Fruit fly (Drosophila melanogaster): ENCODE data around the gene kon.

kon gene

DNA sequence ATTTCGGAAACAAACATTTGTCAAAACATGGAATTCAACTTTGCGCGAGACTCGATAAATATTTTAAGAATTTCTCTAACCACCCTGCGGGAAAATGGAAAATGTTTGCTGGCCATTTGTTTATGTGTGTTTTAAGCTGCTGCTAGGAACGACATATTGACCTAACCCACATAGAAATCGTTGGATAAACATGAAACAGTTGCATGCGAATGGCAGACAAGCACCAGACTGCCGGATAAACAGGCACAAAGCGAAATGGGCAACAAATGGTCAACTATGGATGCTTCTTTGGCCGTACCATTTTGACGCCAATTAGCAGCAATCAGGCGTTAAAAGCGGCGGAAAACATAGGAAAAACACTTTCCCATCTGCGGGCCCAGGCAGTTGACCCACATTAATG, 6.9 kb downstream of the kon start (continued):
- TF ChIP-seq gsb-n (tag; optimal IDR thresholded peaks at IDR 0.05): peak; percentile 34
- TF ChIP-seq nmo (GFP tag; optimal IDR thresholded peaks at IDR 0.05): no peak
- TF ChIP-seq CG7357 (GFP tag; IDR thresholded peaks at IDR 0.05): no peak
- no peak for TF ChIP-seq Hmx (GFP tag; optimal IDR thresholded peaks at IDR 0.05)
- no peak for TF ChIP-seq CG12219 (GFP tag; optimal IDR thresholded peaks at IDR 0.05)
- TF ChIP-seq sd (tag; optimal IDR thresholded peaks at IDR 0.05): no peak
- TF ChIP-seq chif (GFP tag; optimal IDR thresholded peaks at IDR 0.05): peak in 1 of 2 experiments; percentile 6
- TF ChIP-seq B-H1 (GFP tag; IDR thresholded peaks at IDR 0.05): no peak
- TF ChIP-seq CG4282 (GFP tag; optimal IDR thresholded peaks at IDR 0.05): no peak
- TF ChIP-seq eyg (GFP tag; optimal IDR thresholded peaks at IDR 0.05): no peak
- TF ChIP-seq tap (tag; optimal IDR thresholded peaks at IDR 0.05): no peak
- no peak for TF ChIP-seq H2.0 (GFP tag; IDR thresholded peaks at IDR 0.05)
- TF ChIP-seq CG10462 (GFP tag; optimal IDR thresholded peaks at IDR 0.05): no peak
- TF ChIP-seq CHES-1-like (GFP tag; optimal IDR thresholded peaks at IDR 0.05): no peak
- peak; percentile 67 for TF ChIP-seq Xrp1 (GFP tag; IDR thresholded peaks at IDR 0.05)
- no peak for TF ChIP-seq lilli (GFP tag; optimal IDR thresholded peaks at IDR 0.05)
- TF ChIP-seq jigr1 (GFP tag; IDR thresholded peaks at IDR 0.05): no peak
- TF ChIP-seq chinmo (GFP tag; IDR thresholded peaks at IDR 0.05; ENCODE audit: partially characterized antibody): no peak
- TF ChIP-seq gcm (GFP tag; optimal IDR thresholded peaks at IDR 0.05): peak; percentile 7
- no peak for TF ChIP-seq CG11085 (GFP tag; IDR thresholded peaks at IDR 0.05)
- no peak for TF ChIP-seq BEAF-32 (GFP tag; optimal IDR thresholded peaks at IDR 0.05)
- no peak for TF ChIP-seq CG8944 (GFP tag; optimal IDR thresholded peaks at IDR 0.05)
- TF ChIP-seq CG6175 (GFP tag; IDR thresholded peaks at IDR 0.05): no peak
- no peak for TF ChIP-seq trh (GFP tag; optimal IDR thresholded peaks at IDR 0.05)
- no peak for TF ChIP-seq Sox100B (GFP tag; optimal IDR thresholded peaks at IDR 0.05)
- no peak for TF ChIP-seq lmd (GFP tag; IDR thresholded peaks at IDR 0.05)
- no peak for TF ChIP-seq ash1 (GFP tag; optimal IDR thresholded peaks at IDR 0.05)
- TF ChIP-seq CTCF (GFP tag; optimal IDR thresholded peaks at IDR 0.05): no peak
- TF ChIP-seq luna (GFP tag; optimal IDR thresholded peaks at IDR 0.05): no peak
- no peak for TF ChIP-seq CG5245 (GFP tag; optimal IDR thresholded peaks at IDR 0.05)
- TF ChIP-seq schlank (tag; optimal IDR thresholded peaks at IDR 0.05): no peak
- no peak for TF ChIP-seq BtbVII (GFP tag; optimal IDR thresholded peaks at IDR 0.05)
- TF ChIP-seq CG8478 (optimal IDR thresholded peaks at IDR 0.05): no peak
- no peak for TF ChIP-seq Hsf (GFP tag; optimal IDR thresholded peaks at IDR 0.05)
- TF ChIP-seq dan (GFP tag; IDR thresholded peaks at IDR 0.05): no peak
- peak in 1 of 2 experiments; percentile 53 for TF ChIP-seq bsh (GFP tag; optimal IDR thresholded peaks at IDR 0.05)
- no peak for TF ChIP-seq H15 (GFP tag; IDR thresholded peaks at IDR 0.05)
- TF ChIP-seq maf-S (GFP tag; optimal IDR thresholded peaks at IDR 0.05): no peak
- TF ChIP-seq CG11695 (GFP tag; IDR thresholded peaks at IDR 0.05): no peak
- TF ChIP-seq Nf-YA (GFP tag; IDR thresholded peaks at IDR 0.05): no peak
- TF ChIP-seq TFAM (GFP tag; optimal IDR thresholded peaks at IDR 0.05): no peak
- TF ChIP-seq disco-r (GFP tag; optimal IDR thresholded peaks at IDR 0.05): no peak
- no peak for TF ChIP-seq corto (GFP tag; optimal IDR thresholded peaks at IDR 0.05)
- no peak for TF ChIP-seq Tbp (GFP tag; optimal IDR thresholded peaks at IDR 0.05)
- no peak for TF ChIP-seq CG16863 (GFP tag; optimal IDR thresholded peaks at IDR 0.05)
- no peak for TF ChIP-seq CG8281 (tag; optimal IDR thresholded peaks at IDR 0.05)
- TF ChIP-seq CG6765 (GFP tag; optimal IDR thresholded peaks at IDR 0.05): no peak
- no peak for TF ChIP-seq sc (optimal IDR thresholded peaks at IDR 0.05)
- TF ChIP-seq sc (GFP tag; optimal IDR thresholded peaks at IDR 0.05): peak; percentile 26
- no peak for TF ChIP-seq grau (tag; optimal IDR thresholded peaks at IDR 0.05)
- no peak for TF ChIP-seq CG4854 (GFP tag; optimal IDR thresholded peaks at IDR 0.05)
- TF ChIP-seq Side (GFP tag; optimal IDR thresholded peaks at IDR 0.05): no peak
- TF ChIP-seq CG10321 (GFP tag; IDR thresholded peaks at IDR 0.05): no peak
- no peak for TF ChIP-seq zen2 (GFP tag; IDR thresholded peaks at IDR 0.05; ENCODE audit: partially characterized antibody)
